Worm (Caenorhabditis elegans): ENCODE data around the gene dpy-21.

DNA sequence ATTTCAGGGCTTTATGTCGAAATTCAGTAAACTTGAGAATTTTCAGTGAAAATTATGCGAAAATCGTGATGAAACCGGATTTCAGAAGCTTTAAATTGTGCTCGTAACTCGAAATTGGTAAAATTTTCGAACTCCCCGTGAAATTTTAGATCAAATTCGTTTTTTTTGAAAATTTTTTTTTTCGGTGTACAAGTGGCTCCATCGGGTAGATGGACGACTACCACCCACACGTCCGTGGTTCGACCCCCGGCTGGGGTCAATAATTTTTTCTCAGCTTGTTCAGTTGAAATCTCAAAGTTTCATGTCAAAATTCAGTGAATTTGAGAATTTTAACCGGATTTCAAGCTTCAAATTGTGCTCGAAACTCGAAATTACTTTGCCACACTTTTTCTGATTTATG is 13.1 kb downstream of the dpy-21 start:
- TF ChIP-seq unc-98 (GFP tag; IDR thresholded peaks at IDR 0.05) = no peak
- no peak for TF ChIP-seq unc-62 (GFP tag; optimal IDR thresholded peaks at IDR 0.05)
- TF ChIP-seq skn-1 (tag; optimal IDR thresholded peaks at IDR 0.05) = no peak
- no peak for TF ChIP-seq fkh-4 (tag; optimal IDR thresholded peaks at IDR 0.05; ENCODE audit: borderline replicate concordance)
- no peak for TF ChIP-seq pqm-1 (tag; optimal IDR thresholded peaks at IDR 0.05)
- no peak for TF ChIP-seq nhr-77 (tag; optimal IDR thresholded peaks at IDR 0.05)
